Fruit fly (Drosophila melanogaster) S2 (cell line): ENCODE data around the gene COX8.

Experiments
- CG8478 ChIP-seq: fragments of >200 bp; optimal IDR thresholded peaks from 2 replicates; lab custom pipeline; 2018
- CTCF ChIP-seq, 2 experiments: fragments of >200 bp; optimal IDR thresholded peaks; 2 replicates each; lab custom pipeline; 2018

DNA sequence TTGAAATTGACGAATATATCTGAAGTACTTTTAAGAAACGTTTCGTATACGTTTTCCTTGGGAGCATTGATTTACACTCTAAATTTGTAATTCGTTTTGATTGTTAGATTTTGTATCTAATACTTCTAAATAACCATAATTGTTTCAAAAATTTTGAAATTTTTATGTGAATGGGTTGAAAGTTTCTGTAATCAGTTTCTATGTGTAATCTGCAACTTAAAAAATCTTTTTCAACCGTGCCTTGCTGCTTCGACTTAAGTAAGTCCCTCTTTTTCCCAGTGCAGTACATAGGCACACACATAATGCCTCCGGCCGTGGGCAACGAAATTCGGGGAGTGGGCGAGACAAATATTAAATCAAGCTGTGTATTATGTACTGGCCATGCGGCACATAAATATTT, 46.1 kb upstream of the COX8 start:
- TF ChIP-seq CTCF (optimal IDR thresholded peaks at IDR 0.05; lab: Kevin White, UChicago): no peak
- no peak for TF ChIP-seq CG8478 (lab: Kevin White, UChicago)
